Worm (Caenorhabditis elegans) whole organism, L4 larva: ENCODE measurements around the gene C16C8.19.

Experiments used
- aly-2 ChIP-seq: sonication (generic microtip); optimal IDR thresholded peaks from 2 replicates; lab custom pipeline; 2018; ENCODE audit warnings: missing biosample characterization, missing genetic modification characterization
- nhr-28 ChIP-seq: fragments of 150-350 bp; optimal IDR thresholded peaks from 2 replicates; lab custom pipeline; 2014; ENCODE audit warnings: missing biosample characterization, missing genetic modification characterization
- nhr-77 ChIP-seq: fragments of 150-350 bp; optimal IDR thresholded peaks from 2 replicates; lab custom pipeline; 2014; ENCODE audit warnings: missing biosample characterization, missing genetic modification characterization

ce11 chrII:3472817-3473216 is 14.5 kb downstream of the C16C8.19 start, which contains the start of gene Y49F6B.6:
- no peak for TF ChIP-seq aly-2 (tag; lab: Kevin White, UChicago)
- no peak for TF ChIP-seq nhr-77 (tag; lab: Kevin White, UChicago)
- TF ChIP-seq nhr-28 (tag; lab: Kevin White, UChicago) = no peak
